Fruit fly (Drosophila melanogaster): Measurements from ENCODE around the gene dls.

dls gene

DNA sequence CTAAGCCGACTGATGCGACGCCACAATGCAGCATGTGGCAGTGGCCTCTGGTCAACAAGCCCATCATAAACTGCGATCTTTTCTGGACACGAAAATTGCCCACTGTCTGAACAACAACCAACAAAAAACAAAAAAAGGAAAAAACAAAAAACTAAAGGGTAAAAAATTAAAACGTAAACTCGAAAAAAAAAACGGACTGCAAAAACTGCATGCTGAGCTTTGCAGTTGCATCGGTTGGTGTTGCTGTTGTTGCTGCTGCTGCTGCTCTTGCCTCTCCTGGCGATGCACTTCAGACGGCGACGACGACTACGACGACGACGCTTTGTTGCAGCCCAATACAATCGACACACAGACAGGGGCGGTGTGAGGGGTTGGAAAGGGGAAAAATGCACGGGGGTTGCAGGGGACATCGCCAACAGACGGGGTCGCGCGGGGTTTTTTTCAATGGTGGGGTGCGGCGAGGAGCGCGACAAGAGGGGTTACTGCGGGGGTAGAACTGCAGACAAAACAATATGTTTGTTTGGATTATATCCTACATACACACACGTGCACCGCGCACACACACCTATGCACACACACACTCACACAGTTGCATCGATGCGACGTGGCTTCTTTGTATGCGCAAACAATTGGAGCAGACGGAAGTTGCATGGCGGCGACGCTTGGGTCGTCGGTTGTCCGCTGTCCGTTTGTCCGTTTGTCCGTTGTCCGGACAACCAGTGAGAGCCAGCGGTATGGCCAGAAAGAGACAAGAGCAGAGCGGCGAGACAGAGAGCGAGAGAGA lies 27.1 kb upstream of the dls start:
- TF ChIP-seq Dif (GFP tag; optimal IDR thresholded peaks at IDR 0.05; ENCODE audit: partially characterized antibody) (peak; percentile 53), brk (GFP tag; optimal IDR thresholded peaks at IDR 0.05) (peak; percentile 39), psq (GFP tag; optimal IDR thresholded peaks at IDR 0.05) (peak; percentile 55), dl (GFP tag; optimal IDR thresholded peaks at IDR 0.05; ENCODE audit: insufficient read depth in 1 of 2, partially characterized antibody in 2 of 2) (peak in 1 of 2 experiments; percentile 23), Sp1 (GFP tag; optimal IDR thresholded peaks at IDR 0.05) (peak; percentile 31), jim (GFP tag; optimal IDR thresholded peaks at IDR 0.05) (no peak), dmrt93B (GFP tag; optimal IDR thresholded peaks at IDR 0.05) (no peak), rgr (GFP tag; optimal IDR thresholded peaks at IDR 0.05) (peak; percentile 25)

DNA sequence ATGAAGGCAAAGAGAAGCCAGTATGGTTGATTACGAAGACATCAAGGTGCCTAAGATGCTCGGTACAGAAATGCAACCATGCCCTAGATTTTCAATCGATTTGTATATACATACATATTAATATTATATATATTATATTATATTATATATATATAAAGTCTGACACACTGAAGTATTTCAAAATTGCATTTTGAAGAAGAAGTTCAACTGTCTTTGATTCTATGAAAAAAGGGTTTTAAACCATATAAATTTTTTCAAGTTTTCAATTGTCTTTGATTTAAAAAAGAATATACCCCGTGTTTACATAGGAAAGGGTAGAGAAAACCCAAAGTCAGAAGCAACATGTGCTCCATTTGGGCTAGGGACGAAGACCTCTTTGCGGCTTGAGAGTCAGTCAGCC lies 26.4 kb upstream of the dls start:
- TF ChIP-seq Jra (GFP tag; optimal IDR thresholded peaks at IDR 0.05) (no peak), rgr (GFP tag; optimal IDR thresholded peaks at IDR 0.05) (peak; percentile 5), Myc (optimal IDR thresholded peaks at IDR 0.05) (no peak), lola (GFP tag; optimal IDR thresholded peaks at IDR 0.05) (no peak), woc (GFP tag; optimal IDR thresholded peaks at IDR 0.05) (no peak), dmrt93B (GFP tag; optimal IDR thresholded peaks at IDR 0.05) (peak; percentile 28), Dfd (GFP tag; optimal IDR thresholded peaks at IDR 0.05) (no peak), Hr83 (GFP tag; optimal IDR thresholded peaks at IDR 0.05; ENCODE audit: poor library complexity, severe bottlenecking) (no peak), h (GFP tag; optimal IDR thresholded peaks at IDR 0.05) (peak; percentile 20), CrebA (GFP tag; optimal IDR thresholded peaks at IDR 0.05; ENCODE audit: borderline replicate concordance) (no peak), GATAd (GFP tag; optimal IDR thresholded peaks at IDR 0.05) (no peak), fru (GFP tag; optimal IDR thresholded peaks at IDR 0.05) (no peak), HLH106 (tag; optimal IDR thresholded peaks at IDR 0.05) (peak; percentile 76), psq (GFP tag; optimal IDR thresholded peaks at IDR 0.05) (peak; percentile 69), CG9705 (GFP tag; optimal IDR thresholded peaks at IDR 0.05) (no peak), CG32264 (GFP tag; optimal IDR thresholded peaks at IDR 0.05) (no peak), br (GFP tag; optimal IDR thresholded peaks at IDR 0.05) (no peak), usp (GFP tag; optimal IDR thresholded peaks at IDR 0.05) (no peak), sage (GFP tag; optimal IDR thresholded peaks at IDR 0.05) (no peak), tai (GFP tag; optimal IDR thresholded peaks at IDR 0.05) (no peak), brk (GFP tag; optimal IDR thresholded peaks at IDR 0.05) (no peak), OdsH (GFP tag; optimal IDR thresholded peaks at IDR 0.05) (no peak), N (GFP tag; optimal IDR thresholded peaks at IDR 0.05) (no peak), Hr78 (GFP tag; optimal IDR thresholded peaks at IDR 0.05) (no peak), Hnf4 (GFP tag; optimal IDR thresholded peaks at IDR 0.05) (no peak), Sp1 (GFP tag; optimal IDR thresholded peaks at IDR 0.05) (peak; percentile 75), pan (optimal IDR thresholded peaks at IDR 0.05) (no peak), jim (GFP tag; optimal IDR thresholded peaks at IDR 0.05) (no peak), Rel (GFP tag; optimal IDR thresholded peaks at IDR 0.05) (no peak), Rel (tag; optimal IDR thresholded peaks at IDR 0.05) (no peak), Abd-B (GFP tag; optimal IDR thresholded peaks at IDR 0.05) (no peak), Mio (GFP tag; optimal IDR thresholded peaks at IDR 0.05) (no peak), dl (GFP tag; optimal IDR thresholded peaks at IDR 0.05; ENCODE audit: insufficient read depth in 1 of 2, partially characterized antibody in 2 of 2) (no peak), dsf (GFP tag; optimal IDR thresholded peaks at IDR 0.05; ENCODE audit: borderline replicate concordance) (no peak), foxo (GFP tag; optimal IDR thresholded peaks at IDR 0.05) (peak in 1 of 2 experiments; percentile 22), ey (GFP tag; optimal IDR thresholded peaks at IDR 0.05) (no peak), Dif (GFP tag; optimal IDR thresholded peaks at IDR 0.05; ENCODE audit: partially characterized antibody) (no peak), sv (GFP tag; optimal IDR thresholded peaks at IDR 0.05) (no peak), Vsx2 (GFP tag; optimal IDR thresholded peaks at IDR 0.05; ENCODE audit: partially characterized antibody) (no peak)

Data from whole organism, wandering third instar larva.